Worm (Caenorhabditis elegans): ENCODE measurements around the gene clec-59.

ce11 chrII:10476959-10477358 lies 2.3 kb downstream of the clec-59 start, which contains the start of gene ZK666.4:
- TF ChIP-seq elt-1 (tag; optimal IDR thresholded peaks at IDR 0.05; ENCODE audit: borderline replicate concordance, insufficient read depth) (no peak), lin-13 (tag; optimal IDR thresholded peaks at IDR 0.05) (no peak), sem-2 (GFP tag; optimal IDR thresholded peaks at IDR 0.05) (no peak), ceh-83 (GFP tag; optimal IDR thresholded peaks at IDR 0.05) (no peak), sptf-1 (tag; optimal IDR thresholded peaks at IDR 0.05) (no peak), nhr-76 (tag; optimal IDR thresholded peaks at IDR 0.05) (no peak), lsy-2 (tag; optimal IDR thresholded peaks at IDR 0.05) (no peak), drap-1 (GFP tag; optimal IDR thresholded peaks at IDR 0.05) (no peak), pha-4 (tag; optimal IDR thresholded peaks at IDR 0.05) (no peak), unc-39 (tag; optimal IDR thresholded peaks at IDR 0.05) (no peak)

All from whole organism, mixed stage, embryonic.